Worm (Caenorhabditis elegans) whole organism, midembryonic: ENCODE data around the gene tmem-184.

Experiments used
- T22C8.4 ChIP-seq: fragments of 200-800 bp; sonication (Bioruptor generic); IDR thresholded peaks from 2 replicates; pipeline ENCODE4 v1.3.6; 2022; ENCODE audit warnings: missing genetic modification characterization, missing compliant biosample characterization
- cog-1 ChIP-seq: sonication (generic microtip); optimal IDR thresholded peaks from 2 replicates; lab custom pipeline; 2016; ENCODE audit warnings: missing genetic modification characterization, missing compliant biosample characterization
- flt-1 ChIP-seq: fragments of 200-800 bp; sonication (Bioruptor generic); IDR thresholded peaks from 2 replicates; pipeline ENCODE4 v1.3.6; 2022; ENCODE audit warnings: missing genetic modification characterization, missing compliant biosample characterization
- klf-2 ChIP-seq: fragments of 200-800 bp; sonication (Bioruptor generic); conservative IDR thresholded peaks from 2 replicates; pipeline ENCODE4 v1.3.6; 2022; ENCODE audit warnings: missing genetic modification reagents, missing genetic modification characterization, missing compliant biosample characterization
- med-1 ChIP-seq: sonication (generic microtip); optimal IDR thresholded peaks from 2 replicates; lab custom pipeline; 2017; ENCODE audit warnings: missing genetic modification characterization, mild to moderate bottlenecking, missing compliant biosample characterization, antibody characterized with exemption, missing genetic modification reagents; ENCODE audit not compliant: insufficient read depth
- ref-1 ChIP-seq: fragments of 200-800 bp; sonication (Bioruptor generic); conservative IDR thresholded peaks from 2 replicates; pipeline ENCODE4 v1.3.6; 2022; ENCODE audit warnings: missing genetic modification reagents, missing genetic modification characterization, missing compliant biosample characterization
- tab-1 ChIP-seq: fragments of 200-800 bp; sonication (Bioruptor generic); IDR thresholded peaks from 2 replicates; pipeline ENCODE4 v1.3.6; 2022; ENCODE audit warnings: missing genetic modification characterization, missing compliant biosample characterization
- ztf-23 ChIP-seq: fragments of 200-800 bp; sonication (Bioruptor generic); IDR thresholded peaks from 2 replicates; pipeline ENCODE4 v1.3.6; 2022; ENCODE audit warnings: missing genetic modification reagents, missing genetic modification characterization, missing compliant biosample characterization
- ztf-29 ChIP-seq: fragments of 200-800 bp; sonication (Bioruptor generic); IDR thresholded peaks from 2 replicates; pipeline ENCODE4 v1.3.6; 2022; ENCODE audit warnings: missing genetic modification reagents, missing genetic modification characterization, missing compliant biosample characterization

The tmem-184 gene

DNA sequence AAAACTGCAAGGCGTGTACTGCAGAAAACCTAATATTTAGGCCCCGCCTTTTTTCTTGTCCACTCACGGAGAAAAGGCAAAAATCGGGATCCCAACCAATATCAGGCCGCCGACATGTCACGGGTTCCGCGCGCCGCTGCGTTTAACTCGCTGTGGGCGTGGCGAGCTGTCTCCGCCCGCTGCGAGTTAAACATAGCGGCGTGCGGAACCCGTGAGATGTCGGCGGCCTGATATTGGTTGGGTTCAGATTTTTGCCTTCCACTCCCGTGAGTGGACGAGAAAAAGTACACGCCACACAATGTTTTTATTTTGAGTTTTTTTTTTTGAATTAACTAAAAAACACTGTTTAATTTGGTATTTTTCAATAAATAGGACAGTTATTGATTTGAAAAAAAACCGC is 8.8 kb upstream of the tmem-184 start:
- TF ChIP-seq med-1 (GFP tag; lab: Kevin White, UChicago) (no peak), klf-2 (no peak), ztf-23 (no peak), flt-1 (GFP tag; lab: Robert Waterston, UW) (no peak), tab-1 (GFP tag; lab: Robert Waterston, UW) (no peak), ref-1 (no peak), T22C8.4 (GFP tag; lab: Robert Waterston, UW) (no peak), cog-1 (tag; lab: Kevin White, UChicago) (no peak), ztf-29 (GFP tag; lab: Robert Waterston, UW) (no peak)

DNA sequence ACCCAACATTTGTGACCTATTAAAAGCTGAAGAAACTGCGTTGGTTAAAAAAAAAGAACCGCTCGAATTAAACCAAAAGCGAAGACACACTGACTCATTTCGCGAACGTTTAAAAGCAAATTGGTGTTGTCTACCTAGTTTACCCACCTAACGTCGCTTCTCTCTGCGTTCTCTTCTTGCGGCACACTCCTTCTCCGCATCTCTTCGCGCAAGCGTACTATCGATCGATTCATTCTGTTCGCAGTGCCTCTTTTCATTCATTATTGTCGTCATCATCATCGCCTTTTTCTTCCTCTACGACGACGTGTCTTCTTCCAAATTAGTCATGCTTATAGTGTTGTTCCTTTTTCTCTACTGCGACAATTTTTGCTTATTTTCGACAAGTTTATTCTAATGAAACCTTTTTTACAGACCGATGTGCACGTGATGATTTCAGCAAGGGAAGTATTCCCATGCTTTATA is 4.5 kb upstream of the tmem-184 start, which contains the start of gene atrn-1:
Gene atrn-1, plus strand, starts transcription at position 412 of the 462 bp plus-strand sequence.
- TF ChIP-seq med-1 (GFP tag; lab: Kevin White, UChicago) (no peak), T22C8.4 (GFP tag; lab: Robert Waterston, UW) (peak; percentile 88), cog-1 (tag; lab: Kevin White, UChicago) (no peak)

DNA sequence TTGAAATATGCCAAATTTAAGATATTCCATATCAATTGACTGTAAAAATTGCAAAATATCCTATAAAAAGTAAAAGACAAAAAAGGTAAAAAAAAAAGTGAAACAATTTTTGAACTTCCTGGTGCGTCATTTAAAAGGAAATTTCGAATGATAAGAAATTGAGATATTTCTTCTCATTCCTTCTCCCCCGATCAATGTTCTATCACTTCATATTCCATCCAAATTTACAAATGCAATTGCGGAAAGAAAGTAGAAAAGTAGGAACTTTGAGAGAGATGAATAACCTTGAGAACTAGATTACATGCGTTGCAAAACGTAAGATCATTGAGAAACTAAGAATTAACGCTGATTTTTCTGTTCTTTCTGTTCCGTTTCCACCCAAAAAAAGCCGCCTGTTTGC is 2.9 kb upstream of the tmem-184 start:
- TF ChIP-seq ztf-29 (GFP tag; lab: Robert Waterston, UW) (no peak), med-1 (GFP tag; lab: Kevin White, UChicago) (no peak), flt-1 (GFP tag; lab: Robert Waterston, UW) (no peak), klf-2 (no peak), tab-1 (GFP tag; lab: Robert Waterston, UW) (no peak), ztf-23 (no peak)

DNA sequence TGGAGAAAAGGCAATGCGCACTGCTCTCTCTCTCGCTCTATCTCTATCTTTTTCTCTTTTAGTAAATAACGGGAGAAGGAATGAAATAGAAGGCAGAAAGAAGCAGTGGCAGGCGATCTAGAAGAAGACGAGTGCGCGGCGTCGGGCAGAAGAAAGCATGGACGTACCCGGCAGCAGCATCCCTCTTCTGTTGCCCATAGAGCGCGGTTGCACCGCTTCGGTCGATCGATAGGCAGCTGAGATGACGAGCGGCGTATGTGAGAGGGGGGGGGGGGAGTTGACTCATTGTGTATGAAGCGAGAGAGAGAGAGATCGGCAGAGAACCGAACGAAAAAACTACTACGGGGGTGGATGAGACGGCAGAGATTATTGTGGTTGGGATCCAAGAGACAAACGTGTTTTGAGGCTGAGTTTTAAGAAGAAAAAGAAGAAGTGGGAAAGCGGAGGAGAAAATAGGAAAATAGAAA is 1.5 kb upstream of the tmem-184 start:
- peak; percentile 53 for TF ChIP-seq cog-1 (tag; lab: Kevin White, UChicago)
- peak; percentile 95 for TF ChIP-seq T22C8.4 (GFP tag; lab: Robert Waterston, UW)
- no peak for TF ChIP-seq ztf-29 (GFP tag; lab: Robert Waterston, UW)
- TF ChIP-seq med-1 (GFP tag; lab: Kevin White, UChicago) = no peak
- peak; percentile 85 for TF ChIP-seq flt-1 (GFP tag; lab: Robert Waterston, UW)
- peak; percentile 72; the same call in 1 of the 2 replicates for TF ChIP-seq tab-1 (GFP tag; lab: Robert Waterston, UW)
- TF ChIP-seq ztf-23 = 0 out of 2 replicates have a peak, but pooled peaks have one; percentile 17
- no peak for TF ChIP-seq ref-1
- TF ChIP-seq klf-2 = no peak

DNA sequence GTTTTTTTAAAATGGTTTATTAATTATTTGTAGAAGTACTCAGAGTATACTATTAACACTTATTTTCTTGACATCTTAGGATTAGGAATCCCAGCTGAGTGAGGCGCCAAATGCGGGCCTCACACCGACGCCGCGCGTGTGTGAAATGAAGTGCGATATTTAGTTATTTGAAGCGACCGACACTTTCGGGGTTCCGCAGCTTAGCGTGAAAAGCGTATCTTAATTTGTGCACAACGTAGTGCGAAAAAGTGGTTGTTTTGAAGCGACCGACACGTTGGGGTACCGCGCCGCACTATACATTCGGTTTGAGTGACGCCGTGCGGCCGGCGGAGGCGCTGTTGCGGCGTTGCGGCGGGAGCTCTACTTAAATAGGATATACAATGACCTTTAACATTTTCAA is 1.7 kb downstream of the tmem-184 start:
- no peak for TF ChIP-seq T22C8.4 (GFP tag; lab: Robert Waterston, UW)
- no peak for TF ChIP-seq tab-1 (GFP tag; lab: Robert Waterston, UW)
- TF ChIP-seq ztf-23 = no peak
- TF ChIP-seq ref-1 = no peak
- no peak for TF ChIP-seq flt-1 (GFP tag; lab: Robert Waterston, UW)
- no peak for TF ChIP-seq med-1 (GFP tag; lab: Kevin White, UChicago)
- no peak for TF ChIP-seq klf-2
- TF ChIP-seq cog-1 (tag; lab: Kevin White, UChicago) = no peak
- TF ChIP-seq ztf-29 (GFP tag; lab: Robert Waterston, UW) = no peak

DNA sequence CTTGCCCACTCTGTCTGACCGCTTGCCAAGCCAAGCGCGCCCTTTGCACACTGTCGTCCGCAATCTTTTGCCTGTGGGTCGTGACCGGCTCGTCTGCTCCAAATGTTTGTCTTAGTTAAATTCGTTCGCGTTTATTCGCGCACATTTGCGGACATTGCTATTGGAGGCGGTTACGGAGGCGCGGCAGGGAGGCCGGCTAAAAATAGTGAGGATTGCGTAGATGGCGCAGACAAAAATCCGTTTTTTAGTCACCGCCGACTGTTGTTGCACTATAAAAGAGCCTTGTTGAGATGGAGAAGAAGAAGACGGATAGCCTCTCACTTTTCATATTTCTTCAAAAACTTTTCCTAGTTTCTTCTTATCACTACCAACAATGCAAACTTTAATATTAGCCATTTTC is 5.2 kb downstream of the tmem-184 start, which contains the start of gene F40E10.5:
Gene F40E10.5, plus strand, starts transcription at position 301 of the 400 bp plus-strand sequence.
- no peak for TF ChIP-seq ref-1
- TF ChIP-seq cog-1 (tag; lab: Kevin White, UChicago) = no peak
- no peak for TF ChIP-seq ztf-23
- TF ChIP-seq tab-1 (GFP tag; lab: Robert Waterston, UW) = no peak
- TF ChIP-seq klf-2 = no peak
- no peak for TF ChIP-seq med-1 (GFP tag; lab: Kevin White, UChicago)
- TF ChIP-seq flt-1 (GFP tag; lab: Robert Waterston, UW) = no peak
- no peak for TF ChIP-seq T22C8.4 (GFP tag; lab: Robert Waterston, UW)
- TF ChIP-seq ztf-29 (GFP tag; lab: Robert Waterston, UW) = no peak

DNA sequence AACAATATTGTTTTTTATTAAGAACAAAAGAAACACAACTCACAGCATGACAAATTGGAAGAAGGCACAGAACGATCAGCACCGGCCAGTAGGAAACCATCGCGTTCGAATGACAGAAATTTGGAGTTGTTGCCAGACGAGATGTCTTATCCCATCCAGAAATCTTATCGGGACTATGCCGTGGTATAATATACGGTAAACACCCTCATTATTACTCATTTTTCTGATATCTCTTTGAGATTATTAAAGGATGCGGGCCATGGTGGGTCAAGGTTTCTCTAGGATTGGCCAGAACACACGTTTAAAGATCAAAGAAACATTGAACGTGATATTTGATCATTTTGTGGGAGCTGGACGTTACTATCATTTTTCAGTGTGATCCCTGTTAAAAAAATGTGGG is 6.8 kb downstream of the tmem-184 start, which contains the start of gene hch-1:
Gene hch-1, minus strand, starts transcription at position 112 of the 400 bp plus-strand sequence.
- TF ChIP-seq ztf-23 = no peak
- no peak for TF ChIP-seq T22C8.4 (GFP tag; lab: Robert Waterston, UW)
- TF ChIP-seq med-1 (GFP tag; lab: Kevin White, UChicago) = no peak
- no peak for TF ChIP-seq tab-1 (GFP tag; lab: Robert Waterston, UW)
- TF ChIP-seq flt-1 (GFP tag; lab: Robert Waterston, UW) = no peak
- TF ChIP-seq cog-1 (tag; lab: Kevin White, UChicago) = no peak
- no peak for TF ChIP-seq ref-1
- no peak for TF ChIP-seq ztf-29 (GFP tag; lab: Robert Waterston, UW)
- no peak for TF ChIP-seq klf-2

DNA sequence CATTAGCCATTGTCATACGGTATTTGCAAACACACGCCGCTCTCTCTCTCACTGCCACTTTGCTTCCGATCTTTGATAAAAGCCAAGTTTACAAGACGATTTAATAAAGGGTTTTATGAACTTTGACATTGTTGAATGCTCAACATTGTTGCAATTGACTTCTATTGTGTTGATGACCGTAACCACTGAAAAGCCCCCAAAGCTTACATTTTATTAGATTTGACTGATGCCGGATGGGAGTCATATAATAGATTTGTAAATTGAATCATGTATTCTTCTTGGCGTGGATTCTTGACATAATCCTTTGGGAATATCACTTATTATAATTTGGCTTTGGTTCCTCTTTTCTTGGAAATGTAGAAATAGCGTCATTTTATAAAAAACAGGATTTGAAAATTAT is 10.8 kb downstream of the tmem-184 start:
- no peak for TF ChIP-seq flt-1 (GFP tag; lab: Robert Waterston, UW)

DNA sequence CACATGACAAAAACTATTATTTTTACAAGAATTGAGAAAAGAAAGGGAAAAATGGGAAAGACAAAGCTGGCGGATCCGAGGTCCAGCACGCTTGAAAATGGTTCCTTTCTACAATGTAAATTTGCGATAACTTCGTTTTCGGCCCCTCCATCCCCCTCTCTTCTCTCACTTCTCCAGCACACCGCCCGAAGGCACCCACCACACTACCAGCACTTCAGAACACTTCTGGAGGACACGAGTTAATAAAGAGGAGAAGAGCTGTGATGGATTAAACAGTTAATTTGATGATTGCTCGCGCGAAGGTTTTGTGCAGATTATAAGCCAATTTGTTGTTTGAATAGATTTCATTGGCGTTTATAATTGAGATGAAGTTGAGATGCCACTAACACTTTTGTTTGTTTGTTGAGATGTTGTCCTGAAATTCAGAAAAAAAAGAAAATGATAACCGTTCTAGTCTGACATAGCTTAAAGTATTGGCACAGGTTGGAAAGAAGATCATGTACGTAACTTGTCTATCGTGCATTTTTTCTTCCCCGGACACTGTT is 12.0 kb downstream of the tmem-184 start:
- TF ChIP-seq ztf-29 (GFP tag; lab: Robert Waterston, UW) = no peak
- TF ChIP-seq ztf-23 = no peak
- no peak for TF ChIP-seq klf-2
- TF ChIP-seq ref-1 = no peak
- TF ChIP-seq T22C8.4 (GFP tag; lab: Robert Waterston, UW) = no peak
- TF ChIP-seq cog-1 (tag; lab: Kevin White, UChicago) = no peak
- no peak for TF ChIP-seq med-1 (GFP tag; lab: Kevin White, UChicago)
- no peak for TF ChIP-seq tab-1 (GFP tag; lab: Robert Waterston, UW)
- no peak for TF ChIP-seq flt-1 (GFP tag; lab: Robert Waterston, UW)

DNA sequence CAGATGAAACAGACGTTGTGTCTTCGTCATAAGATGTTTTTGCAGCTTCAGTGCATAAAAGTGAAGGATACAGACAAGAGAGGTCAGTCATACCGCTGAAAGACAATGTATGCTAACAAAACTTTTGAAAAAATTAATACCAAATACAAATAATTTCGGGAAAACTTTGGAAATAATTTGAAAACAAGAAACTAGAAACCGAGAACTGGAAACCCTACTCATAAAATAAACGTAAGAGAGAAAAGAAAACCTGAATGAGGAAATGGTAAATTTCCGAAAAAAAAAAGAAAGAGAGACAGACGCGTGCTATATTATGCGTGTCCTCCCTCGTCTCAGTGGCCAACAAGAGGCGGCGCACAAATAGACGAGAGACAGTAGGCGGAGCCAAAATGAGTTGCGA is 13.8 kb downstream of the tmem-184 start, which contains the start of gene sox-3:
Gene sox-3, minus strand, starts transcription at position 101 of the 400 bp plus-strand sequence.
- TF ChIP-seq ztf-23 (no peak), ref-1 (no peak), T22C8.4 (GFP tag; lab: Robert Waterston, UW) (no peak), tab-1 (GFP tag; lab: Robert Waterston, UW) (no peak)
